Worm (Caenorhabditis elegans): ENCODE measurements around the gene exc-12.
A peak's percentile ranks its signal among the peaks of the same experiment; 100 is the strongest.

Gene exc-12

ce11 chrIII:13530017-13530416 lies 40.2 kb downstream of the exc-12 start:
- TF ChIP-seq ZK546.5 (tag; optimal IDR thresholded peaks at IDR 0.05) (no peak), zfp-3 (GFP tag; conservative IDR thresholded peaks at IDR 0.05) (no peak), set-16 (GFP tag; IDR thresholded peaks at IDR 0.05) (peak; percentile 20; the same call in 1 of the 2 replicates), hlh-30 (tag; optimal IDR thresholded peaks at IDR 0.05; ENCODE audit: insufficient read depth) (peak; percentile 48), dpl-1 (GFP tag; optimal IDR thresholded peaks at IDR 0.05) (peak; percentile 79), hmg-1.1 (GFP tag; IDR thresholded peaks at IDR 0.05) (peak; percentile 85), hlh-11 (tag; optimal IDR thresholded peaks at IDR 0.05) (peak; percentile 38), lin-13 (GFP tag; optimal IDR thresholded peaks at IDR 0.05) (peak; percentile 53), hif-1 (tag; optimal IDR thresholded peaks at IDR 0.05) (peak in 1 of 2 experiments; percentile 38), mep-1 (tag; optimal IDR thresholded peaks at IDR 0.05) (peak; percentile 47), zfp-2 (tag; optimal IDR thresholded peaks at IDR 0.05) (no peak), lin-38 (GFP tag; IDR thresholded peaks at IDR 0.05) (peak; percentile 95), ceh-20 (GFP tag; IDR thresholded peaks at IDR 0.05) (peak; percentile 21; the same call in 1 of the 2 replicates), dve-1 (tag; optimal IDR thresholded peaks at IDR 0.05; ENCODE audit: insufficient read depth) (peak; percentile 54), lsy-2 (tag; optimal IDR thresholded peaks at IDR 0.05) (peak in 1 of 2 experiments; percentile 59), nhr-28 (tag; optimal IDR thresholded peaks at IDR 0.05) (peak; percentile 24), nhr-25 (tag; optimal IDR thresholded peaks at IDR 0.05; ENCODE audit: borderline replicate concordance, insufficient read depth) (peak; percentile 50), F49E8.2 (tag; optimal IDR thresholded peaks at IDR 0.05; ENCODE audit: borderline replicate concordance) (peak; percentile 10), daf-16 (GFP tag; optimal IDR thresholded peaks at IDR 0.05) (no peak), daf-16 (tag; optimal IDR thresholded peaks at IDR 0.05) (peak; percentile 27), nhr-41 (GFP tag; IDR thresholded peaks at IDR 0.05) (no peak), rbr-2 (tag; optimal IDR thresholded peaks at IDR 0.05) (peak; percentile 49), nhr-11 (tag; optimal IDR thresholded peaks at IDR 0.05) (peak; percentile 43), duxl-1 (tag; optimal IDR thresholded peaks at IDR 0.05; ENCODE audit: poor library complexity) (peak; percentile 10), mxl-3 (GFP tag; optimal IDR thresholded peaks at IDR 0.05) (peak; percentile 18), unc-130 (GFP tag; optimal IDR thresholded peaks at IDR 0.05) (peak; percentile 12), egl-43 (GFP tag; IDR thresholded peaks at IDR 0.05) (peak; percentile 50; the same call in 1 of the 2 replicates), php-3 (GFP tag; IDR thresholded peaks at IDR 0.05) (no peak), mes-2 (tag; optimal IDR thresholded peaks at IDR 0.05; ENCODE audit: poor library complexity, severe bottlenecking) (peak; percentile 73), attf-4 (tag; optimal IDR thresholded peaks at IDR 0.05) (no peak)

ce11 chrIII:13528513-13529249 lies 41.6 kb downstream of the exc-12 start:
- no peak for TF ChIP-seq madf-9 (GFP tag; conservative IDR thresholded peaks at IDR 0.05)
- TF ChIP-seq Y48G9A.11 (GFP tag; IDR thresholded peaks at IDR 0.05) = no peak
- TF ChIP-seq nhr-28 (tag; optimal IDR thresholded peaks at IDR 0.05) = peak; percentile 36
- no peak for TF ChIP-seq saeg-2 (GFP tag; IDR thresholded peaks at IDR 0.05)
- no peak for TF ChIP-seq nhr-48 (tag; optimal IDR thresholded peaks at IDR 0.05)
- TF ChIP-seq D1046.2 (GFP tag; IDR thresholded peaks at IDR 0.05) = no peak
- no peak for TF ChIP-seq daf-16 (GFP tag; optimal IDR thresholded peaks at IDR 0.05)
- TF ChIP-seq daf-16 (tag; optimal IDR thresholded peaks at IDR 0.05) = peak; percentile 87
- TF ChIP-seq ceh-44 (GFP tag; IDR thresholded peaks at IDR 0.05) = no peak
- no peak for TF ChIP-seq T26A8.4 (GFP tag; IDR thresholded peaks at IDR 0.05)
- TF ChIP-seq tra-1 (GFP tag; IDR thresholded peaks at IDR 0.05) = 0 out of 2 replicates have a peak, but pooled peaks have one; percentile 50
- TF ChIP-seq skn-1 (tag; optimal IDR thresholded peaks at IDR 0.05) = no peak
- no peak for TF ChIP-seq ZK546.5 (tag; optimal IDR thresholded peaks at IDR 0.05)
- TF ChIP-seq dmd-6 (GFP tag; IDR thresholded peaks at IDR 0.05) = peak; percentile 87
- TF ChIP-seq hlh-30 (tag; optimal IDR thresholded peaks at IDR 0.05; ENCODE audit: insufficient read depth) = peak; percentile 30
- no peak for TF ChIP-seq sdz-12 (GFP tag; optimal IDR thresholded peaks at IDR 0.05)
- peak; percentile 27 for TF ChIP-seq dve-1 (tag; optimal IDR thresholded peaks at IDR 0.05; ENCODE audit: insufficient read depth)
- no peak for TF ChIP-seq ceh-20 (GFP tag; IDR thresholded peaks at IDR 0.05)
- TF ChIP-seq hlh-11 (tag; optimal IDR thresholded peaks at IDR 0.05) = peak; percentile 48
- no peak for TF ChIP-seq F37D6.2 (tag; optimal IDR thresholded peaks at IDR 0.05)
- no peak for TF ChIP-seq lin-39 (tag; optimal IDR thresholded peaks at IDR 0.05)
- TF ChIP-seq nhr-111 (GFP tag; optimal IDR thresholded peaks at IDR 0.05) = no peak
- TF ChIP-seq lim-7 (GFP tag; IDR thresholded peaks at IDR 0.05) = no peak
- no peak for TF ChIP-seq spr-3 (GFP tag; optimal IDR thresholded peaks at IDR 0.05)
- TF ChIP-seq snpc-4 (tag; optimal IDR thresholded peaks at IDR 0.05) = no peak
- TF ChIP-seq lin-38 (GFP tag; IDR thresholded peaks at IDR 0.05) = peak; percentile 39
